Fruit fly (Drosophila melanogaster) whole organism, prepupa: Measurements from ENCODE around the gene Oatp33Ea.

ENCODE experiments used
- Blimp-1 ChIP-seq: fragments of 200-800 bp; sonication (Bioruptor generic); optimal IDR thresholded peaks from 3 replicates; lab custom pipeline; 2017; ENCODE audit warnings: missing biosample characterization, missing genetic modification characterization, mild to moderate bottlenecking, moderate library complexity, missing genetic modification reagents
- CG11294 ChIP-seq: fragments of 200-800 bp; sonication (Bioruptor generic); IDR thresholded peaks from 2 replicates; pipeline ENCODE4 v1.3.6; 2022; ENCODE audit warnings: missing biosample characterization, missing genetic modification characterization
- CG11762 ChIP-seq: fragments of 200-800 bp; sonication (Bioruptor generic); optimal IDR thresholded peaks from 3 replicates; lab custom pipeline; 2016; ENCODE audit warnings: missing biosample characterization, missing genetic modification characterization; ENCODE audit not compliant: insufficient read depth
- CG11902 ChIP-seq: fragments of 200-800 bp; sonication (Bioruptor generic); optimal IDR thresholded peaks from 3 replicates; lab custom pipeline; 2016; ENCODE audit warnings: missing biosample characterization, missing genetic modification characterization
- CG15336 ChIP-seq: fragments of 200-800 bp; sonication (Bioruptor generic); IDR thresholded peaks from 2 replicates; pipeline ENCODE4 v1.3.6; 2022; ENCODE audit warnings: missing biosample characterization, missing genetic modification characterization
- CG16779 ChIP-seq: fragments of 200-800 bp; sonication (Bioruptor generic); optimal IDR thresholded peaks from 3 replicates; lab custom pipeline; 2017; ENCODE audit warnings: missing biosample characterization, mild to moderate bottlenecking, missing genetic modification characterization
- CG3032 ChIP-seq: fragments of 200-800 bp; optimal IDR thresholded peaks from 2 replicates; lab custom pipeline; 2019; ENCODE audit warnings: missing biosample characterization, mild to moderate bottlenecking, missing genetic modification characterization, moderate library complexity
- CG31627 ChIP-seq: fragments of 200-800 bp; sonication (Bioruptor generic); optimal IDR thresholded peaks from 3 replicates; lab custom pipeline; 2016; ENCODE audit warnings: missing biosample characterization, missing genetic modification characterization
- CG32006 ChIP-seq: fragments of 200-800 bp; sonication (Bioruptor generic); optimal IDR thresholded peaks from 3 replicates; lab custom pipeline; 2017; ENCODE audit warnings: missing biosample characterization, mild to moderate bottlenecking, missing genetic modification characterization
- CG4318 ChIP-seq: fragments of 200-800 bp; sonication (Bioruptor generic); optimal IDR thresholded peaks from 3 replicates; lab custom pipeline; 2017; ENCODE audit warnings: missing biosample characterization, mild to moderate bottlenecking, missing genetic modification characterization
- CG6276 ChIP-seq: fragments of 200-800 bp; sonication (Bioruptor generic); optimal IDR thresholded peaks from 2 replicates; lab custom pipeline; 2017; ENCODE audit warnings: missing biosample characterization, mild to moderate bottlenecking, missing genetic modification characterization
- CG6792 ChIP-seq: fragments of 200-800 bp; sonication (Bioruptor generic); optimal IDR thresholded peaks from 3 replicates; lab custom pipeline; 2016; ENCODE audit warnings: missing biosample characterization, missing genetic modification characterization
- CG6808 ChIP-seq: fragments of 200-800 bp; sonication (Bioruptor generic); optimal IDR thresholded peaks from 3 replicates; lab custom pipeline; 2017; ENCODE audit warnings: missing biosample characterization, missing genetic modification characterization, mild to moderate bottlenecking, moderate library complexity, missing genetic modification reagents
- CG6854 ChIP-seq: fragments of 200-800 bp; sonication (Bioruptor generic); optimal IDR thresholded peaks from 2 replicates; lab custom pipeline; 2017; ENCODE audit warnings: missing biosample characterization, mild to moderate bottlenecking, missing genetic modification characterization
- CG8319 ChIP-seq: fragments of 200-800 bp; sonication (Bioruptor generic); optimal IDR thresholded peaks from 3 replicates; lab custom pipeline; 2016; ENCODE audit warnings: missing biosample characterization, missing genetic modification characterization
- CG9139 ChIP-seq: fragments of 200-800 bp; sonication (Bioruptor generic); optimal IDR thresholded peaks from 3 replicates; lab custom pipeline; 2017; ENCODE audit warnings: missing biosample characterization, mild to moderate bottlenecking, missing genetic modification characterization
- Eip75B ChIP-seq: fragments of 200-800 bp; sonication (Bioruptor generic); optimal IDR thresholded peaks from 3 replicates; lab custom pipeline; 2016; ENCODE audit warnings: missing biosample characterization, missing genetic modification characterization
- Eip78C ChIP-seq: fragments of 200-800 bp; sonication (Bioruptor generic); peaks from one replicate; lab custom pipeline; 2016; ENCODE audit warnings: missing biosample characterization, missing genetic modification characterization
- Eip93F ChIP-seq: fragments of 200-800 bp; sonication (Bioruptor generic); optimal IDR thresholded peaks from 2 replicates; lab custom pipeline; 2016; ENCODE audit warnings: missing biosample characterization, mild to moderate bottlenecking, missing genetic modification characterization
- Ets21C ChIP-seq: fragments of 200-800 bp; sonication (Bioruptor generic); optimal IDR thresholded peaks from 3 replicates; lab custom pipeline; 2016; ENCODE audit warnings: missing biosample characterization, missing genetic modification characterization
- Ets96B ChIP-seq: fragments of 200-800 bp; optimal IDR thresholded peaks from 2 replicates; lab custom pipeline; 2019; ENCODE audit warnings: missing biosample characterization, mild to moderate bottlenecking, missing genetic modification characterization, moderate library complexity
- Hr39 ChIP-seq: fragments of 200-800 bp; sonication (Bioruptor generic); optimal IDR thresholded peaks from 2 replicates; lab custom pipeline; 2016; ENCODE audit warnings: missing biosample characterization, missing genetic modification characterization
- Hr4 ChIP-seq: fragments of 200-800 bp; sonication (Bioruptor generic); optimal IDR thresholded peaks from 3 replicates; lab custom pipeline; 2016; ENCODE audit warnings: missing biosample characterization, missing genetic modification characterization
- Met ChIP-seq: fragments of 200-800 bp; sonication (Bioruptor generic); optimal IDR thresholded peaks from 3 replicates; lab custom pipeline; 2016; ENCODE audit warnings: missing biosample characterization, missing genetic modification characterization
- Sox102F ChIP-seq: fragments of 200-800 bp; sonication (Bioruptor generic); optimal IDR thresholded peaks from 2 replicates; lab custom pipeline; 2016; ENCODE audit warnings: missing biosample characterization, mild to moderate bottlenecking, missing genetic modification characterization
- achi ChIP-seq: fragments of 200-800 bp; sonication (Bioruptor generic); optimal IDR thresholded peaks from 3 replicates; lab custom pipeline; 2016; ENCODE audit warnings: missing biosample characterization, missing genetic modification characterization
- acj6 ChIP-seq: fragments of 200-800 bp; sonication (Bioruptor generic); optimal IDR thresholded peaks from 3 replicates; lab custom pipeline; 2016; ENCODE audit warnings: missing biosample characterization, missing genetic modification characterization
- esn ChIP-seq: fragments of 200-800 bp; sonication (Bioruptor generic); optimal IDR thresholded peaks from 2 replicates; lab custom pipeline; 2016; ENCODE audit warnings: missing biosample characterization, mild to moderate bottlenecking, missing genetic modification characterization, moderate library complexity
- fd59A ChIP-seq: fragments of 200-800 bp; sonication (Bioruptor generic); optimal IDR thresholded peaks from 2 replicates; lab custom pipeline; 2017; ENCODE audit warnings: missing biosample characterization, mild to moderate bottlenecking, missing genetic modification characterization, missing genetic modification reagents
- fd85E ChIP-seq: fragments of 200-800 bp; sonication (Bioruptor generic); optimal IDR thresholded peaks from 3 replicates; lab custom pipeline; 2016; ENCODE audit warnings: missing biosample characterization, missing genetic modification characterization
- fkh ChIP-seq: fragments of 200-800 bp; sonication (Bioruptor generic); optimal IDR thresholded peaks from 3 replicates; lab custom pipeline; 2017; ENCODE audit warnings: missing biosample characterization, mild to moderate bottlenecking, missing genetic modification characterization, moderate library complexity
- net ChIP-seq: fragments of 200-800 bp; sonication (Bioruptor generic); optimal IDR thresholded peaks from 3 replicates; lab custom pipeline; 2016; ENCODE audit warnings: missing biosample characterization, missing genetic modification characterization
- pdm3 ChIP-seq: fragments of 200-800 bp; sonication (Bioruptor generic); optimal IDR thresholded peaks from 3 replicates; lab custom pipeline; 2016; ENCODE audit warnings: missing biosample characterization, missing genetic modification characterization
- salr ChIP-seq, 2 experiments: fragments of 200-800 bp; sonication (Bioruptor generic); optimal IDR thresholded peaks; 3 replicates each; lab custom pipeline; 2016 to 2018; ENCODE audit warnings: missing biosample characterization in 2 of 2, missing genetic modification characterization in 2 of 2, mild to moderate bottlenecking in 1 of 2
- spab ChIP-seq: fragments of 200-800 bp; sonication (Bioruptor generic); optimal IDR thresholded peaks from 2 replicates; lab custom pipeline; 2017; ENCODE audit warnings: missing biosample characterization, mild to moderate bottlenecking, missing genetic modification characterization, missing genetic modification reagents
- svp ChIP-seq: fragments of 200-800 bp; sonication (Bioruptor generic); peaks from one replicate; lab custom pipeline; 2016; ENCODE audit warnings: missing biosample characterization, missing genetic modification characterization
- topi ChIP-seq: fragments of 200-800 bp; sonication (Bioruptor generic); optimal IDR thresholded peaks from 3 replicates; lab custom pipeline; 2016; ENCODE audit warnings: missing biosample characterization, missing genetic modification characterization
- vri ChIP-seq: fragments of 200-800 bp; sonication (Bioruptor generic); optimal IDR thresholded peaks from 3 replicates; lab custom pipeline; 2016; ENCODE audit warnings: missing biosample characterization, mild to moderate bottlenecking, missing genetic modification characterization

Oatp33Ea gene

DNA sequence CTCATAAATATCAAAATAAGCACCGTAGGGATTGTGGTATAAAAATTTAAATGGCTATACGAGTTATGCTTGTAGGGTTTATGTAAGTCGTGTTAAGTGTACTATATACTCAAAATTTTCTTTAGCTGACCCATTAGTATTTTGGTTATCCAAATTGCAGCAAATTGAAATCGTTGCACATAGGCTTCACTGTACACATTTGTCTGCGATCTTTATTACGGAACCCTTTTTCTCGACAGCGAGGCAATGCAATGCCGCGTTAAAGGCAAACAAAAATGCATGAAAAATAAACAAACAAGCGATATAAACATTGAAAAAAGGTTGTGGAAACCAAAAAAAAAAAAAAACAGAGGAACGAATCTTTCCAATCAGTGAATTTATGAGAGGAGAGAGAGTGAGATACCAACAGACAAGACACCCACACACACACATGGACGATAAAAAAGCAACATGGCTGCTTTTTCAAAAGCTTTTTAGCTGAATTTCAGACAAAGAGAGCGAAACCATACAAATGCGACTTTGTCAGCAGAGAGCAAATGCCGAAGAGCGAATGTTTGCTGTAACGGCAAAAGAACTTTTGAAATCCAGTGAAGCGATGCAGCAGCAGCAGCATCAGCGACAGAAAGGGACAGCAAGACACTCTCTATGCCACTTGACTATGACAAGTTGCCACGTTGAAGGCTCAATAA lies 38.3 kb upstream of the Oatp33Ea start (continued):
- TF ChIP-seq topi (GFP tag; lab: Kevin White, UChicago) (peak; percentile 97), Blimp-1 (peak; percentile 87), Sox102F (GFP tag; lab: Kevin White, UChicago) (peak; percentile 98), fd85E (GFP tag; lab: Kevin White, UChicago) (peak; percentile 92), acj6 (GFP tag; lab: Kevin White, UChicago) (peak; percentile 97), pdm3 (GFP tag; lab: Kevin White, UChicago) (peak; percentile 98), CG9139 (GFP tag; lab: Kevin White, UChicago) (peak; percentile 94), vri (GFP tag; lab: Kevin White, UChicago) (peak; percentile 94), Hr4 (GFP tag; lab: Kevin White, UChicago) (peak; percentile 91), CG8319 (GFP tag; lab: Kevin White, UChicago) (peak; percentile 96), Ets21C (GFP tag; lab: Kevin White, UChicago) (peak; percentile 97), Eip78C (GFP tag; lab: Kevin White, UChicago) (peak; percentile 99), Eip75B (GFP tag; lab: Kevin White, UChicago) (peak; percentile 94), spab (GFP tag; lab: Kevin White, UChicago) (peak; percentile 95), CG6276 (GFP tag; lab: Kevin White, UChicago) (peak; percentile 96), salr (GFP tag; optimal IDR thresholded peaks at IDR 0.05; lab: Kevin White, UChicago) (peak; percentile 91 to 97), CG11902 (peak; percentile 95), CG3032 (tag; lab: Kevin White, UChicago) (peak; percentile 96), CG15336 (peak; percentile 96), esn (GFP tag; lab: Kevin White, UChicago) (peak; percentile 99), fkh (GFP tag; lab: Kevin White, UChicago) (peak; percentile 79), Hr39 (GFP tag; lab: Kevin White, UChicago) (peak; percentile 99), CG4318 (GFP tag; lab: Kevin White, UChicago) (peak; percentile 93), CG11762 (GFP tag; lab: Kevin White, UChicago) (peak; percentile 94), achi (GFP tag; lab: Kevin White, UChicago) (peak; percentile 95), CG31627 (GFP tag; lab: Kevin White, UChicago) (peak; percentile 98), Met (peak; percentile 96), net (GFP tag; lab: Kevin White, UChicago) (peak; percentile 97), fd59A (GFP tag; lab: Kevin White, UChicago) (peak; percentile 95), CG6808 (peak; percentile 95), CG6792 (GFP tag; lab: Kevin White, UChicago) (peak; percentile 96), svp (GFP tag; lab: Kevin White, UChicago) (peak; percentile 99), CG6854 (GFP tag; lab: Kevin White, UChicago) (peak; percentile 92), CG32006 (GFP tag; lab: Kevin White, UChicago) (peak; percentile 98), CG16779 (tag; lab: Kevin White, UChicago) (peak; percentile 79)

DNA sequence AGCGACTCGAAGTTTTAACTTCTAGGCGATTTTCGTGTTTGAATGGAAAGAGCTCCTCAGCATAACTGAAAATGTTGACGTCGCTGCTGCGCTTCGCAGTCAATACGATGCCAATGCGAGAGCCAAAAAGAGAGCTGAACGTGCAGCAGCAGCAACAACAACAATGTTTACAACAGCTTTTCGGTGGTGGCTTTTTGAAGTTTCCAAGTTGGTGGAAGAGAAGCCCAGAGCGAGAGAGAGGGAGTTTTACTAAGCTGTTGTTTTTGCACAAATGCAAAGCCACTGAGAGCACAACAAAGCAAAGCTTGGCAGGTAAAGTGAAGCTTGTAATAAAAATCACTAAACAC lies 37.8 kb upstream of the Oatp33Ea start:
- TF ChIP-seq Eip93F (GFP tag; lab: Kevin White, UChicago) (no peak), Eip78C (GFP tag; lab: Kevin White, UChicago) (no peak), CG11294 (GFP tag; lab: Robert Waterston, UW) (no peak), pdm3 (GFP tag; lab: Kevin White, UChicago) (no peak), Ets96B (tag; lab: Kevin White, UChicago) (no peak), vri (GFP tag; lab: Kevin White, UChicago) (no peak)
- TF ChIP-seq, all 60 proteins: peak for 0
